Fruit fly (Drosophila melanogaster) whole organism, embryonic: Measurements from ENCODE around the gene CG34429.
A peak's percentile ranks its signal among the peaks of the same experiment; 100 is the strongest.

Source experiments
- Abd-B ChIP-seq: fragments of 200-800 bp; sonication (Bioruptor generic); optimal IDR thresholded peaks from 2 replicates; lab custom pipeline; 2018; ENCODE audit warnings: missing biosample characterization, mild to moderate bottlenecking, missing genetic modification characterization, moderate library complexity
- Atf6 ChIP-seq: fragments of 200-800 bp; sonication (Bioruptor generic); IDR thresholded peaks from 2 replicates; pipeline ENCODE4 v1.3.6; 2022; ENCODE audit warnings: missing biosample characterization, missing genetic modification characterization
- Blimp-1 ChIP-seq: fragments of 200-800 bp; sonication (Bioruptor generic); optimal IDR thresholded peaks from 3 replicates; lab custom pipeline; 2018; ENCODE audit warnings: missing biosample characterization, missing genetic modification characterization, mild to moderate bottlenecking, moderate library complexity, missing genetic modification reagents
- CG10274 ChIP-seq: fragments of 200-800 bp; sonication (Bioruptor generic); optimal IDR thresholded peaks from 3 replicates; lab custom pipeline; 2017; ENCODE audit warnings: missing biosample characterization, mild to moderate bottlenecking, missing genetic modification characterization
- CG11696 ChIP-seq: fragments of 200-800 bp; sonication (Bioruptor generic); IDR thresholded peaks from 2 replicates; pipeline ENCODE4 v1.3.6; 2022; ENCODE audit warnings: missing biosample characterization, missing genetic modification characterization
- CG11723 ChIP-seq: fragments of 200-800 bp; sonication (Bioruptor generic); optimal IDR thresholded peaks from 2 replicates; lab custom pipeline; 2017; ENCODE audit warnings: missing biosample characterization, mild to moderate bottlenecking, missing genetic modification characterization
- CG12744 ChIP-seq: fragments of 200-800 bp; sonication (Bioruptor generic); optimal IDR thresholded peaks from 2 replicates; lab custom pipeline; 2016; ENCODE audit warnings: missing biosample characterization, missing genetic modification characterization
- CG15479 ChIP-seq: fragments of 200-800 bp; sonication (Bioruptor generic); optimal IDR thresholded peaks from 3 replicates; lab custom pipeline; 2019; ENCODE audit warnings: missing biosample characterization, mild to moderate bottlenecking, missing genetic modification characterization, moderate library complexity
- CG17802 ChIP-seq: fragments of 200-800 bp; sonication (Bioruptor generic); optimal IDR thresholded peaks from 2 replicates; lab custom pipeline; 2018; ENCODE audit warnings: missing biosample characterization, mild to moderate bottlenecking, missing genetic modification characterization, moderate library complexity
- CG30403 ChIP-seq: fragments of 200-800 bp; sonication (Bioruptor generic); optimal IDR thresholded peaks from 3 replicates; lab custom pipeline; 2016; ENCODE audit warnings: missing biosample characterization, missing genetic modification characterization
- CG32532 ChIP-seq: fragments of 200-800 bp; sonication (Bioruptor generic); IDR thresholded peaks from 2 replicates; pipeline ENCODE4 v1.3.6; 2022; ENCODE audit warnings: missing biosample characterization, missing genetic modification characterization
- CG32767 ChIP-seq: fragments of 200-800 bp; sonication (Bioruptor generic); IDR thresholded peaks from 2 replicates; pipeline ENCODE4 v1.3.6; 2022; ENCODE audit warnings: missing biosample characterization, missing genetic modification characterization
- CG33213 ChIP-seq: fragments of 200-800 bp; sonication (Bioruptor generic); optimal IDR thresholded peaks from 3 replicates; lab custom pipeline; 2016; ENCODE audit warnings: missing biosample characterization, missing genetic modification characterization
- CG4820 ChIP-seq: fragments of 200-800 bp; sonication (Bioruptor generic); optimal IDR thresholded peaks from 3 replicates; lab custom pipeline; 2016; ENCODE audit warnings: missing biosample characterization, missing genetic modification characterization
- CG4854 ChIP-seq: fragments of 200-800 bp; sonication (Bioruptor generic); optimal IDR thresholded peaks from 2 replicates; lab custom pipeline; 2016; ENCODE audit warnings: missing biosample characterization, missing genetic modification characterization, inconsistent platforms
- CG5245 ChIP-seq: fragments of 200-800 bp; sonication (Bioruptor generic); optimal IDR thresholded peaks from 3 replicates; lab custom pipeline; 2016; ENCODE audit warnings: missing biosample characterization, missing genetic modification characterization
- CG7372 ChIP-seq: fragments of 200-800 bp; sonication (Bioruptor generic); IDR thresholded peaks from 2 replicates; pipeline ENCODE4 v1.3.6; 2022; ENCODE audit warnings: missing biosample characterization, missing genetic modification characterization
- CG8944 ChIP-seq: fragments of 200-800 bp; sonication (Bioruptor generic); optimal IDR thresholded peaks from 3 replicates; lab custom pipeline; 2016; ENCODE audit warnings: missing biosample characterization, missing genetic modification characterization
- CG9437 ChIP-seq: fragments of 200-800 bp; sonication (Bioruptor generic); optimal IDR thresholded peaks from 2 replicates; lab custom pipeline; 2018; ENCODE audit warnings: missing biosample characterization, mild to moderate bottlenecking, missing genetic modification characterization
- CG9797 ChIP-seq: fragments of 200-800 bp; sonication (Bioruptor generic); optimal IDR thresholded peaks from 3 replicates; lab custom pipeline; 2018; ENCODE audit warnings: missing biosample characterization, mild to moderate bottlenecking, missing genetic modification characterization
- E2f2 ChIP-seq: fragments of 200-800 bp; sonication (Bioruptor generic); IDR thresholded peaks from 2 replicates; pipeline ENCODE4 v1.3.6; 2022; ENCODE audit warnings: missing biosample characterization, missing genetic modification characterization
- Mad ChIP-seq: fragments of 200-800 bp; sonication (Bioruptor generic); optimal IDR thresholded peaks from 2 replicates; lab custom pipeline; 2016; ENCODE audit warnings: missing biosample characterization, missing genetic modification characterization
- NK7.1 ChIP-seq: fragments of 200-800 bp; sonication (Bioruptor generic); optimal IDR thresholded peaks from 3 replicates; lab custom pipeline; 2016; ENCODE audit warnings: missing biosample characterization, missing genetic modification characterization
- Optix ChIP-seq: fragments of 200-800 bp; sonication (Bioruptor generic); IDR thresholded peaks from 3 replicates; pipeline ENCODE4 v1.3.6; 2022; ENCODE audit warnings: missing biosample characterization, missing genetic modification characterization
- PHDP ChIP-seq: fragments of 200-800 bp; sonication (Bioruptor generic); optimal IDR thresholded peaks from 3 replicates; lab custom pipeline; 2018; ENCODE audit warnings: missing biosample characterization, mild to moderate bottlenecking, missing genetic modification characterization, moderate library complexity
- Ravus ChIP-seq: fragments of 200-800 bp; sonication (Bioruptor generic); IDR thresholded peaks from 2 replicates; pipeline ENCODE4 v1.3.6; 2022; ENCODE audit warnings: missing biosample characterization, missing genetic modification characterization
- Sox102F ChIP-seq: fragments of 200-800 bp; sonication (Bioruptor generic); optimal IDR thresholded peaks from 2 replicates; lab custom pipeline; 2018; ENCODE audit warnings: missing biosample characterization, mild to moderate bottlenecking, missing genetic modification characterization, moderate library complexity
- ab ChIP-seq: fragments of 200-800 bp; sonication (Bioruptor generic); optimal IDR thresholded peaks from 2 replicates; lab custom pipeline; 2016; ENCODE audit warnings: missing biosample characterization, missing genetic modification characterization
- amos ChIP-seq: fragments of 200-800 bp; sonication (Bioruptor generic); IDR thresholded peaks from 2 replicates; pipeline ENCODE4 v1.3.6; 2022; ENCODE audit warnings: missing biosample characterization, missing genetic modification characterization; ENCODE audit not compliant: partially characterized antibody
- bigmax ChIP-seq: fragments of 200-800 bp; sonication (Bioruptor generic); optimal IDR thresholded peaks from 2 replicates; lab custom pipeline; 2018; ENCODE audit warnings: missing biosample characterization, mild to moderate bottlenecking, missing genetic modification characterization
- cg ChIP-seq: fragments of 200-800 bp; sonication (Bioruptor generic); optimal IDR thresholded peaks from 3 replicates; lab custom pipeline; 2019; ENCODE audit warnings: missing biosample characterization, mild to moderate bottlenecking, missing genetic modification characterization, moderate library complexity
- crc ChIP-seq: fragments of 200-800 bp; sonication (Bioruptor generic); optimal IDR thresholded peaks from 2 replicates; lab custom pipeline; 2016; ENCODE audit warnings: missing biosample characterization, missing genetic modification characterization
- en ChIP-seq: fragments of 200-800 bp; sonication (Bioruptor generic); optimal IDR thresholded peaks from 2 replicates; lab custom pipeline; 2016; ENCODE audit warnings: missing biosample characterization, missing genetic modification characterization
- fd96Cb ChIP-seq: fragments of 200-800 bp; sonication (Bioruptor generic); optimal IDR thresholded peaks from 2 replicates; lab custom pipeline; 2018; ENCODE audit warnings: missing biosample characterization, mild to moderate bottlenecking, missing genetic modification characterization, moderate library complexity
- grn ChIP-seq: fragments of 200-800 bp; sonication (Bioruptor generic); optimal IDR thresholded peaks from 3 replicates; lab custom pipeline; 2017; ENCODE audit warnings: missing biosample characterization, missing genetic modification characterization
- gsb ChIP-seq: fragments of 200-800 bp; sonication (Bioruptor generic); IDR thresholded peaks from 2 replicates; pipeline ENCODE4 v1.3.6; 2022; ENCODE audit warnings: missing biosample characterization, missing genetic modification characterization
- hb ChIP-seq: fragments of 200-800 bp; sonication (Bioruptor generic); IDR thresholded peaks from 3 replicates; pipeline ENCODE4 v1.3.6; 2022; ENCODE audit warnings: missing biosample characterization, missing genetic modification characterization; ENCODE audit not compliant: partially characterized antibody
- insv ChIP-seq, 2 experiments: fragments of 200-800 bp; sonication (Bioruptor generic); optimal IDR thresholded peaks; 3 replicates each; lab custom pipeline; 2016 to 2018; ENCODE audit warnings: missing biosample characterization in 2 of 2, missing genetic modification characterization in 2 of 2
- lmd ChIP-seq: fragments of 200-800 bp; sonication (Bioruptor generic); IDR thresholded peaks from 2 replicates; pipeline ENCODE4 v1.3.6; 2022; ENCODE audit warnings: missing biosample characterization, missing genetic modification characterization
- schlank ChIP-seq: fragments of 200-800 bp; sonication (Bioruptor generic); optimal IDR thresholded peaks from 2 replicates; lab custom pipeline; 2018; ENCODE audit warnings: missing biosample characterization, mild to moderate bottlenecking, missing genetic modification characterization
- sqz ChIP-seq: fragments of 200-800 bp; sonication (Bioruptor generic); optimal IDR thresholded peaks from 3 replicates; lab custom pipeline; 2018; ENCODE audit warnings: missing biosample characterization, mild to moderate bottlenecking, missing genetic modification characterization
- sr ChIP-seq: fragments of 200-800 bp; sonication (Bioruptor generic); IDR thresholded peaks from 3 replicates; pipeline ENCODE4 v1.3.6; 2022; ENCODE audit warnings: missing biosample characterization, missing genetic modification characterization
- tap ChIP-seq: fragments of 200-800 bp; optimal IDR thresholded peaks from 3 replicates; lab custom pipeline; 2019; ENCODE audit warnings: missing biosample characterization, mild to moderate bottlenecking, missing genetic modification characterization, moderate library complexity
- trh ChIP-seq: fragments of 200-800 bp; sonication (Bioruptor generic); optimal IDR thresholded peaks from 2 replicates; lab custom pipeline; 2016; ENCODE audit warnings: missing biosample characterization, missing genetic modification characterization
- usp ChIP-seq: fragments of >200 bp; optimal IDR thresholded peaks from 2 replicates; lab custom pipeline; 2017; ENCODE audit warnings: missing biosample characterization, missing genetic modification characterization
- wor ChIP-seq: fragments of 200-800 bp; sonication (Bioruptor generic); IDR thresholded peaks from 2 replicates; pipeline ENCODE4 v1.3.6; 2022; ENCODE audit warnings: missing biosample characterization, missing genetic modification characterization
- z ChIP-seq: fragments of 200-800 bp; sonication (Bioruptor generic); IDR thresholded peaks from 3 replicates; pipeline ENCODE4 v1.3.6; 2022; ENCODE audit warnings: missing biosample characterization, missing genetic modification characterization

Gene CG34429

dm6 chr3L:13062746-13063145, at the start of gene CG34429:
Gene CG34429, plus strand, starts transcription at chr3L:13063046.
- TF ChIP-seq Blimp-1 (peak; percentile 48), lmd (GFP tag; lab: Robert Waterston, UW) (no peak)

- TF ChIP-seq z (GFP tag; lab: Robert Waterston, UW) (no peak), Ravus (GFP tag; lab: Robert Waterston, UW) (no peak), CG33213 (no peak), fd96Cb (tag; lab: Kevin White, UChicago) (no peak), CG9437 (GFP tag; lab: Kevin White, UChicago) (no peak), Abd-B (no peak), hb (GFP tag; lab: Robert Waterston, UW) (0 out of 3 replicates have a peak, but pooled peaks have one; percentile 49)
These were observed 48.2 kb upstream of the CG34429 start for dm6 chr3L:13014693-13015092.

DNA sequence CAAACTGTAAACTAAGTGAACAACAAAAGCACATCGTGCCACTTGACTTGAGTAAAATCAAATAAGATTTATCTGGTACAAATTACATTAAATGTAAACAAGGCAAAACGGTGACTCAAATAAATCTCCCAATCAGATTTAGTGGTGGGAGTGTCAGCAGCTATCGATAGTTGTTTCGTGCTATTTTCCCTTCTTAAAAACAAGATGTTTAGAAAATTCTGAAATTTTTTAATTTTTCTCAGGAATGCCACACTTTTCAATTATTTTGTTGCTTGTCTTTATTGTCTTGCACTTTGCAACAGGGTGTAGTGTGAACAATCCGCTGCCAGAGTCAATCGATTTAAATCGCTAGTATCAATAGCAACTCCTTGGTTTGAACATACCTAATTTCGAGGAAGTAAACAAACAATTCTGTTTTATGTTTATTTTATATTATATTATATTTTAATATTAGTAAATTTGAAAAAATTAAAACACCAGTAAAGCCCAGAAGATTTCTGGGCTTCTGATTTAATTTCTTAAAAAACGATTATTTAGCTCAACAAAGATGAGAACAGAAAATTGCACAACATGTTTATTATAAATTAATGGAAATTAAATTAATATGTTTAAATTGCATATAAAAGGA, 47.5 kb upstream of the CG34429 start, which contains the start of gene MICAL-like:
Gene MICAL-like, minus strand, starts transcription at position 138 of the 628 bp plus-strand sequence.
- no peak for TF ChIP-seq CG11723 (GFP tag; lab: Kevin White, UChicago)
- no peak for TF ChIP-seq E2f2 (GFP tag; lab: Robert Waterston, UW)
- no peak for TF ChIP-seq en
- 0 out of 3 replicates have a peak, but pooled peaks have one; percentile 33 for TF ChIP-seq Optix (GFP tag; lab: Robert Waterston, UW)
- no peak for TF ChIP-seq trh (GFP tag; lab: Kevin White, UChicago)
- TF ChIP-seq CG5245 (GFP tag; lab: Kevin White, UChicago) = peak; percentile 13
- TF ChIP-seq CG4854 (GFP tag; lab: Kevin White, UChicago) = no peak
- no peak for TF ChIP-seq sqz (GFP tag; lab: Kevin White, UChicago)
- TF ChIP-seq ab = no peak
- TF ChIP-seq schlank (tag; lab: Kevin White, UChicago) = no peak
- TF ChIP-seq CG11696 (GFP tag; lab: Robert Waterston, UW) = no peak
- TF ChIP-seq Mad = no peak
- TF ChIP-seq amos = peak; percentile 73
- peak; percentile 64 for TF ChIP-seq CG32532 (GFP tag; lab: Robert Waterston, UW)
- no peak for TF ChIP-seq cg (GFP tag; lab: Kevin White, UChicago)
- TF ChIP-seq Sox102F (GFP tag; lab: Kevin White, UChicago) = no peak
- TF ChIP-seq grn (GFP tag; lab: Kevin White, UChicago) = peak; percentile 18
- TF ChIP-seq usp (GFP tag; lab: Kevin White, UChicago) = no peak
- no peak for TF ChIP-seq wor (GFP tag; lab: Robert Waterston, UW)
- no peak for TF ChIP-seq NK7.1 (GFP tag; lab: Kevin White, UChicago)
- TF ChIP-seq PHDP = no peak
- TF ChIP-seq Blimp-1 = no peak
- no peak for TF ChIP-seq tap
- TF ChIP-seq CG8944 (GFP tag; lab: Kevin White, UChicago) = peak; percentile 2
- TF ChIP-seq CG9797 (GFP tag; lab: Kevin White, UChicago) = no peak
- no peak for TF ChIP-seq bigmax (GFP tag; lab: Kevin White, UChicago)
- no peak for TF ChIP-seq crc (GFP tag; lab: Kevin White, UChicago)
- no peak for TF ChIP-seq CG15479
- peak; percentile 9; the same call in 1 of the 2 replicates for TF ChIP-seq lmd (GFP tag; lab: Robert Waterston, UW)
- no peak; the same call in 1 of the 2 replicates for TF ChIP-seq CG7372 (GFP tag; lab: Robert Waterston, UW)
- no peak for TF ChIP-seq gsb (GFP tag; lab: Robert Waterston, UW)
- no peak for TF ChIP-seq sr
- TF ChIP-seq CG10274 (GFP tag; lab: Kevin White, UChicago) = no peak
- TF ChIP-seq CG30403 (GFP tag; lab: Kevin White, UChicago) = no peak
- TF ChIP-seq CG17802 = peak; percentile 42
- no peak for TF ChIP-seq CG4820 (GFP tag; lab: Kevin White, UChicago)
- no peak for TF ChIP-seq CG12744 (GFP tag; lab: Kevin White, UChicago)
- TF ChIP-seq insv (GFP tag; optimal IDR thresholded peaks at IDR 0.05; lab: Kevin White, UChicago) = peak in 1 of 2 experiments; percentile 89
- no peak for TF ChIP-seq CG32767 (GFP tag; lab: Robert Waterston, UW)
- TF ChIP-seq Atf6 (GFP tag; lab: Robert Waterston, UW) = 0 out of 2 replicates have a peak, but pooled peaks have one; percentile 14
